Worm (Caenorhabditis elegans) whole organism, L2 larva: ENCODE results near the gene ugt-13.

Experiments
- R02D3.7 ChIP-seq: fragments of 150-350 bp; optimal IDR thresholded peaks from 2 replicates; lab custom pipeline; 2014; ENCODE audit warnings: missing biosample characterization, missing genetic modification characterization
- ceh-82 ChIP-seq: fragments of 150-350 bp; optimal IDR thresholded peaks from 2 replicates; lab custom pipeline; 2014; ENCODE audit warnings: missing biosample characterization, missing genetic modification characterization
- elt-1 ChIP-seq: fragments of 150-350 bp; optimal IDR thresholded peaks from 2 replicates; lab custom pipeline; 2014; ENCODE audit warnings: missing biosample characterization, missing genetic modification characterization
- elt-3 ChIP-seq: sonication (generic microtip); optimal IDR thresholded peaks from 2 replicates; lab custom pipeline; 2017; ENCODE audit warnings: missing biosample characterization, missing genetic modification characterization
- fos-1 ChIP-seq: fragments of 150-350 bp; optimal IDR thresholded peaks from 2 replicates; lab custom pipeline; 2014; ENCODE audit warnings: missing biosample characterization, missing genetic modification characterization
- mab-5 ChIP-seq: fragments of 150-350 bp; optimal IDR thresholded peaks from 2 replicates; lab custom pipeline; 2014; ENCODE audit warnings: missing biosample characterization, missing genetic modification characterization
- nhr-12 ChIP-seq: fragments of 150-350 bp; optimal IDR thresholded peaks from 2 replicates; lab custom pipeline; 2014; ENCODE audit warnings: missing biosample characterization, missing genetic modification characterization
- unc-62 ChIP-seq: fragments of 150-350 bp; optimal IDR thresholded peaks from 2 replicates; lab custom pipeline; 2014; ENCODE audit warnings: missing biosample characterization, missing genetic modification reagents, missing genetic modification characterization
- ztf-11 ChIP-seq: sonication (generic microtip); optimal IDR thresholded peaks from 2 replicates; lab custom pipeline; 2017; ENCODE audit warnings: missing biosample characterization, missing genetic modification characterization

- TF ChIP-seq R02D3.7 (tag; lab: Kevin White, UChicago) (no peak), ztf-11 (tag; lab: Kevin White, UChicago) (no peak), elt-3 (tag; lab: Kevin White, UChicago) (no peak), unc-62 (GFP tag; lab: Kevin White, UChicago) (no peak), elt-1 (tag; lab: Kevin White, UChicago) (no peak), ceh-82 (no peak), fos-1 (tag; lab: Kevin White, UChicago) (no peak), mab-5 (no peak), nhr-12 (no peak)
Observed at ce11 chrV:4932814-4933213, 24.1 kb downstream of the ugt-13 start, which contains the start of gene C02E7.10.
